Fruit fly (Drosophila melanogaster): ENCODE data around the gene Sfmbt.
A peak's percentile ranks its signal among the peaks of the same experiment; 100 is the strongest.

The Sfmbt gene

dm6 chr2L:13222225-13222648 is 45.7 kb upstream of the Sfmbt start, which contains the start of the genes Ski6 and CG16812 (continued):
- TF ChIP-seq zen2 (GFP tag; IDR thresholded peaks at IDR 0.05; ENCODE audit: partially characterized antibody), result no peak
- TF ChIP-seq stwl (tag; optimal IDR thresholded peaks at IDR 0.05), result peak; percentile 79
- TF ChIP-seq H15 (GFP tag; IDR thresholded peaks at IDR 0.05), result peak; percentile 42; the same call in 1 of the 3 replicates
- TF ChIP-seq CG4820 (GFP tag; optimal IDR thresholded peaks at IDR 0.05), result peak; percentile 53
- TF ChIP-seq gce (GFP tag; IDR thresholded peaks at IDR 0.05), result no peak
- TF ChIP-seq gcm (GFP tag; optimal IDR thresholded peaks at IDR 0.05), result peak; percentile 68
- TF ChIP-seq CTCF (GFP tag; optimal IDR thresholded peaks at IDR 0.05), result no peak
- peak; percentile 50 for TF ChIP-seq CG9215 (GFP tag; IDR thresholded peaks at IDR 0.05)
- TF ChIP-seq CG4730 (GFP tag; IDR thresholded peaks at IDR 0.05), result no peak
- TF ChIP-seq CG10543 (GFP tag; optimal IDR thresholded peaks at IDR 0.05), result no peak
- peak; percentile 93 for TF ChIP-seq wek (GFP tag; optimal IDR thresholded peaks at IDR 0.05)
- no peak for TF ChIP-seq corto (GFP tag; optimal IDR thresholded peaks at IDR 0.05)
- no peak for TF ChIP-seq knrl (GFP tag; IDR thresholded peaks at IDR 0.05; ENCODE audit: partially characterized antibody)
- TF ChIP-seq mld (GFP tag; IDR thresholded peaks at IDR 0.05; ENCODE audit: partially characterized antibody), result no peak
- 0 out of 2 replicates have a peak, but pooled peaks have one; percentile 12 for TF ChIP-seq peb (GFP tag; IDR thresholded peaks at IDR 0.05)
- no peak for TF ChIP-seq CG17612 (GFP tag; IDR thresholded peaks at IDR 0.05)
- TF ChIP-seq CG4328 (GFP tag; optimal IDR thresholded peaks at IDR 0.05), result no peak
- TF ChIP-seq CG10654 (GFP tag; optimal IDR thresholded peaks at IDR 0.05), result peak; percentile 65
- TF ChIP-seq CG13424 (tag; optimal IDR thresholded peaks at IDR 0.05), result peak; percentile 85
- TF ChIP-seq otp (GFP tag; IDR thresholded peaks at IDR 0.05), result no peak
- TF ChIP-seq CG10321 (GFP tag; IDR thresholded peaks at IDR 0.05), result no peak
- TF ChIP-seq MESR4 (GFP tag; optimal IDR thresholded peaks at IDR 0.05), result peak; percentile 41
- peak; percentile 71 for TF ChIP-seq Hr3 (GFP tag; optimal IDR thresholded peaks at IDR 0.05)
- TF ChIP-seq Ets65A (GFP tag), result peak; percentile 79
- peak in 1 of 2 experiments; percentile 62 for TF ChIP-seq crp (GFP tag; optimal IDR thresholded peaks at IDR 0.05)
- TF ChIP-seq Sox100B (GFP tag; optimal IDR thresholded peaks at IDR 0.05), result no peak
- peak; percentile 65 for TF ChIP-seq CG13287 (GFP tag; IDR thresholded peaks at IDR 0.05; ENCODE audit: partially characterized antibody)
- TF ChIP-seq CG2202 (tag; optimal IDR thresholded peaks at IDR 0.05), result peak; percentile 43
- TF ChIP-seq CG2120 (GFP tag; optimal IDR thresholded peaks at IDR 0.05), result peak; percentile 76
- peak; percentile 76 for TF ChIP-seq Dref (GFP tag; IDR thresholded peaks at IDR 0.05)
- TF ChIP-seq tio (GFP tag; optimal IDR thresholded peaks at IDR 0.05), result no peak
- TF ChIP-seq Hand (GFP tag; optimal IDR thresholded peaks at IDR 0.05), result no peak
- TF ChIP-seq CG18011 (GFP tag; optimal IDR thresholded peaks at IDR 0.05), result no peak
- no peak for TF ChIP-seq eyg (GFP tag; optimal IDR thresholded peaks at IDR 0.05)
- no peak for TF ChIP-seq jigr1 (GFP tag; IDR thresholded peaks at IDR 0.05)
- TF ChIP-seq Mes4 (GFP tag; optimal IDR thresholded peaks at IDR 0.05), result no peak
- peak; percentile 57; the same call in 2 of the 3 replicates for TF ChIP-seq Opbp (GFP tag; IDR thresholded peaks at IDR 0.05; ENCODE audit: partially characterized antibody)
- peak in 1 of 2 experiments; percentile 15 for TF ChIP-seq chif (GFP tag; optimal IDR thresholded peaks at IDR 0.05)
- TF ChIP-seq CG14050 (GFP tag; IDR thresholded peaks at IDR 0.05), result peak; percentile 42; the same call in 2 of the 3 replicates
- no peak; the same call in 2 of the 3 replicates for TF ChIP-seq so (GFP tag; IDR thresholded peaks at IDR 0.05)
- no peak for TF ChIP-seq dan (GFP tag; IDR thresholded peaks at IDR 0.05)
